Worm (Caenorhabditis elegans): ENCODE results near the gene ubh-4.

ce11 chrII:8027663-8028062, 11.7 kb downstream of the ubh-4 start, which contains the start of gene swsn-7:
- TF ChIP-seq nfya-1 (tag; optimal IDR thresholded peaks at IDR 0.05) (no peak), ets-4 (tag; optimal IDR thresholded peaks at IDR 0.05) (no peak), ama-1 (optimal IDR thresholded peaks at IDR 0.05) (no peak), K09A11.1 (tag; optimal IDR thresholded peaks at IDR 0.05; ENCODE audit: insufficient read depth) (no peak), pha-4 (tag; optimal IDR thresholded peaks at IDR 0.05) (no peak), lin-11 (tag; optimal IDR thresholded peaks at IDR 0.05) (no peak), ref-2 (tag; optimal IDR thresholded peaks at IDR 0.05) (no peak), ceh-19 (GFP tag; optimal IDR thresholded peaks at IDR 0.05) (no peak), C08G9.2 (tag; optimal IDR thresholded peaks at IDR 0.05) (no peak), pat-9 (tag; optimal IDR thresholded peaks at IDR 0.05) (no peak)

Measured in whole organism, late embryonic.